Worm (Caenorhabditis elegans) whole organism, L4 larva: Measurements from ENCODE around the gene unc-71.
A peak's percentile ranks its signal among the peaks of the same experiment; 100 is the strongest.

Experiments
- D1046.2 ChIP-seq: fragments of 200-800 bp; sonication (Bioruptor generic); IDR thresholded peaks from 2 replicates; pipeline ENCODE4 v1.3.6; 2022; ENCODE audit warnings: missing genetic modification characterization, missing compliant biosample characterization
- F37D6.2 ChIP-seq: sonication (generic microtip); optimal IDR thresholded peaks from 2 replicates; lab custom pipeline; 2016; ENCODE audit warnings: mild to moderate bottlenecking, missing genetic modification characterization, missing compliant biosample characterization
- R02D3.7 ChIP-seq: fragments of 150-350 bp; sonication (generic microtip); optimal IDR thresholded peaks from 3 replicates; lab custom pipeline; 2014; ENCODE audit warnings: missing biosample characterization, missing genetic modification characterization
- Y105C5A.15 ChIP-seq: fragments of 200-800 bp; sonication (Bioruptor generic); IDR thresholded peaks from 2 replicates; pipeline ENCODE4 v1.3.6; 2022; ENCODE audit warnings: missing genetic modification characterization, missing compliant biosample characterization
- Y48G9A.11 ChIP-seq: fragments of 200-800 bp; sonication (Bioruptor generic); IDR thresholded peaks from 2 replicates; pipeline ENCODE4 v1.3.6; 2022; ENCODE audit warnings: missing genetic modification reagents, missing genetic modification characterization, missing compliant biosample characterization
- Y75B8A.6 ChIP-seq: fragments of 200-800 bp; sonication (Bioruptor generic); IDR thresholded peaks from 2 replicates; pipeline ENCODE4 v1.3.6; 2022; ENCODE audit warnings: missing genetic modification reagents, missing genetic modification characterization, missing compliant biosample characterization
- ZK546.5 ChIP-seq, 2 experiments: sonication (generic microtip); optimal IDR thresholded peaks; 2 replicates each; lab custom pipeline; 2017; ENCODE audit warnings: missing biosample characterization in 2 of 2, missing genetic modification characterization in 2 of 2
- arid-1 ChIP-seq: fragments of 200-800 bp; sonication (Bioruptor generic); conservative IDR thresholded peaks from 2 replicates; pipeline ENCODE4 v1.3.6; 2022; ENCODE audit warnings: missing genetic modification reagents, missing genetic modification characterization, missing compliant biosample characterization
- attf-4 ChIP-seq: sonication (generic microtip); optimal IDR thresholded peaks from 3 replicates; lab custom pipeline; 2017; ENCODE audit warnings: missing biosample characterization, missing genetic modification characterization
- ceh-20 ChIP-seq: fragments of 200-800 bp; sonication (Bioruptor generic); IDR thresholded peaks from 2 replicates; pipeline ENCODE4 v1.3.6; 2022; ENCODE audit warnings: missing genetic modification reagents, missing genetic modification characterization, missing compliant biosample characterization
- ceh-28 ChIP-seq: fragments of 150-350 bp; optimal IDR thresholded peaks from 2 replicates; lab custom pipeline; 2014; ENCODE audit warnings: missing biosample characterization, missing genetic modification reagents, missing genetic modification characterization
- ceh-32 ChIP-seq: sonication (generic microtip); optimal IDR thresholded peaks from 2 replicates; lab custom pipeline; 2016; ENCODE audit warnings: mild to moderate bottlenecking, missing genetic modification characterization, missing compliant biosample characterization; ENCODE audit not compliant: poor library complexity
- ceh-62 ChIP-seq: sonication (generic microtip); optimal IDR thresholded peaks from 2 replicates; lab custom pipeline; 2017; ENCODE audit warnings: missing biosample characterization, missing genetic modification characterization
- cey-2 ChIP-seq: sonication (generic microtip); optimal IDR thresholded peaks from 3 replicates; lab custom pipeline; 2017; ENCODE audit warnings: missing genetic modification characterization, mild to moderate bottlenecking, missing compliant biosample characterization, antibody characterized with exemption, borderline replicate concordance; ENCODE audit not compliant: insufficient read depth
- ctbp-1 ChIP-seq: fragments of 200-800 bp; sonication (Bioruptor generic); IDR thresholded peaks from 2 replicates; pipeline ENCODE4 v1.3.6; 2022; ENCODE audit warnings: missing genetic modification reagents, missing genetic modification characterization, missing compliant biosample characterization
- daf-8 ChIP-seq: fragments of 200-800 bp; sonication (Bioruptor generic); IDR thresholded peaks from 2 replicates; pipeline ENCODE4 v1.3.6; 2022; ENCODE audit warnings: missing genetic modification characterization, missing compliant biosample characterization
- dmd-6 ChIP-seq: fragments of 200-800 bp; sonication (Bioruptor generic); IDR thresholded peaks from 2 replicates; pipeline ENCODE4 v1.3.6; 2022; ENCODE audit warnings: missing genetic modification reagents, missing genetic modification characterization, missing compliant biosample characterization
- dmd-8 ChIP-seq: fragments of 200-800 bp; sonication (Bioruptor generic); IDR thresholded peaks from 2 replicates; pipeline ENCODE4 v1.3.6; 2022; ENCODE audit warnings: missing genetic modification characterization, missing compliant biosample characterization
- duxl-1 ChIP-seq: sonication (generic microtip); optimal IDR thresholded peaks from 2 replicates; lab custom pipeline; 2016; ENCODE audit warnings: mild to moderate bottlenecking, missing genetic modification characterization, moderate library complexity, missing compliant biosample characterization; ENCODE audit not compliant: poor library complexity
- egl-27 ChIP-seq: sonication (generic microtip); optimal IDR thresholded peaks from 3 replicates; lab custom pipeline; 2017; ENCODE audit warnings: missing biosample characterization, missing genetic modification reagents, missing genetic modification characterization
- fkh-10 ChIP-seq: fragments of 150-350 bp; optimal IDR thresholded peaks from 2 replicates; lab custom pipeline; 2014; ENCODE audit warnings: missing biosample characterization, missing genetic modification reagents, missing genetic modification characterization
- fos-1 ChIP-seq: fragments of 150-350 bp; optimal IDR thresholded peaks from 2 replicates; lab custom pipeline; 2014; ENCODE audit warnings: missing biosample characterization, missing genetic modification characterization
- hlh-11 ChIP-seq: fragments of 200-800 bp; sonication (Bioruptor generic); optimal IDR thresholded peaks from 2 replicates; lab custom pipeline; 2018; ENCODE audit warnings: mild to moderate bottlenecking, missing genetic modification characterization, missing compliant biosample characterization
- hlh-30 ChIP-seq: sonication (generic microtip); optimal IDR thresholded peaks from 2 replicates; lab custom pipeline; 2017; ENCODE audit warnings: antibody characterized with exemption, mild to moderate bottlenecking, missing genetic modification characterization, missing compliant biosample characterization; ENCODE audit not compliant: insufficient read depth
- hmg-1.1 ChIP-seq: fragments of 200-800 bp; sonication (Bioruptor generic); IDR thresholded peaks from 2 replicates; pipeline ENCODE4 v1.3.6; 2022; ENCODE audit warnings: missing genetic modification reagents, missing genetic modification characterization, missing compliant biosample characterization
- jun-1 ChIP-seq: fragments of 150-350 bp; optimal IDR thresholded peaks from 2 replicates; lab custom pipeline; 2014; ENCODE audit warnings: missing biosample characterization, missing genetic modification reagents, missing genetic modification characterization
- lim-7 ChIP-seq: fragments of 200-800 bp; sonication (Bioruptor generic); IDR thresholded peaks from 2 replicates; pipeline ENCODE4 v1.3.6; 2022; ENCODE audit warnings: missing genetic modification characterization, missing compliant biosample characterization
- lin-15B ChIP-seq: fragments of 150-350 bp; sonication (generic microtip); optimal IDR thresholded peaks from 3 replicates; lab custom pipeline; 2014; ENCODE audit warnings: missing biosample characterization, missing genetic modification characterization
- lin-29 ChIP-seq: fragments of 200-800 bp; sonication (Bioruptor generic); IDR thresholded peaks from 2 replicates; pipeline ENCODE4 v1.3.6; 2022; ENCODE audit warnings: missing genetic modification reagents, missing genetic modification characterization, missing compliant biosample characterization
- lin-39 ChIP-seq: fragments of 150-350 bp; optimal IDR thresholded peaks from 2 replicates; lab custom pipeline; 2014; ENCODE audit warnings: missing biosample characterization, missing genetic modification reagents, missing genetic modification characterization
- lir-3 ChIP-seq: sonication (generic microtip); optimal IDR thresholded peaks from 2 replicates; lab custom pipeline; 2016; ENCODE audit warnings: mild to moderate bottlenecking, missing genetic modification characterization, missing compliant biosample characterization
- madf-5 ChIP-seq, 2 experiments: fragments of 200-800 bp; sonication (Bioruptor generic); IDR thresholded peaks; 2 replicates each; pipeline ENCODE4 v1.3.6; 2022; ENCODE audit warnings: missing compliant biosample characterization in 2 of 2, missing genetic modification characterization in 2 of 2
- madf-9 ChIP-seq: fragments of 200-800 bp; sonication (Bioruptor generic); conservative IDR thresholded peaks from 2 replicates; pipeline ENCODE4 v1.3.6; 2022; ENCODE audit warnings: missing genetic modification reagents, missing genetic modification characterization, missing compliant biosample characterization
- mxl-2 ChIP-seq: fragments of 200-800 bp; sonication (Bioruptor generic); conservative IDR thresholded peaks from 2 replicates; pipeline ENCODE4 v1.3.6; 2022; ENCODE audit warnings: missing genetic modification reagents, missing genetic modification characterization, missing compliant biosample characterization
- nhr-10 ChIP-seq: fragments of 150-350 bp; optimal IDR thresholded peaks from 2 replicates; lab custom pipeline; 2014; ENCODE audit warnings: missing biosample characterization, missing genetic modification characterization
- nhr-11 ChIP-seq: fragments of 150-350 bp; optimal IDR thresholded peaks from 2 replicates; lab custom pipeline; 2014; ENCODE audit warnings: missing biosample characterization, missing genetic modification characterization
- nhr-237 ChIP-seq: sonication (generic microtip); optimal IDR thresholded peaks from 2 replicates; lab custom pipeline; 2017; ENCODE audit warnings: missing biosample characterization, missing genetic modification characterization
- nhr-41 ChIP-seq: fragments of 200-800 bp; sonication (Bioruptor generic); IDR thresholded peaks from 2 replicates; pipeline ENCODE4 v1.3.6; 2022; ENCODE audit warnings: missing genetic modification reagents, missing genetic modification characterization, missing compliant biosample characterization
- nhr-42 ChIP-seq: fragments of 200-800 bp; sonication (Bioruptor generic); IDR thresholded peaks from 2 replicates; pipeline ENCODE4 v1.3.6; 2022; ENCODE audit warnings: missing genetic modification characterization, missing compliant biosample characterization
- nhr-48 ChIP-seq: sonication (generic microtip); optimal IDR thresholded peaks from 2 replicates; lab custom pipeline; 2016; ENCODE audit warnings: mild to moderate bottlenecking, missing genetic modification characterization, missing compliant biosample characterization
- nhr-6 ChIP-seq: fragments of 150-350 bp; optimal IDR thresholded peaks from 2 replicates; lab custom pipeline; 2014; ENCODE audit warnings: missing biosample characterization, missing genetic modification characterization
- php-3 ChIP-seq: fragments of 200-800 bp; sonication (Bioruptor generic); IDR thresholded peaks from 2 replicates; pipeline ENCODE4 v1.3.6; 2022; ENCODE audit warnings: missing genetic modification reagents, missing genetic modification characterization, missing compliant biosample characterization
- pqm-1 ChIP-seq: sonication (generic microtip); optimal IDR thresholded peaks from 2 replicates; lab custom pipeline; 2017; ENCODE audit warnings: missing biosample characterization, missing genetic modification characterization
- rbr-2 ChIP-seq: sonication (generic microtip); optimal IDR thresholded peaks from 2 replicates; lab custom pipeline; 2016; ENCODE audit warnings: missing genotype, missing genetic modification characterization, missing compliant biosample characterization
- skn-1 ChIP-seq: fragments of 150-350 bp; optimal IDR thresholded peaks from 2 replicates; lab custom pipeline; 2014; ENCODE audit warnings: missing biosample characterization, missing genetic modification characterization
- snpc-4 ChIP-seq: fragments of 150-350 bp; optimal IDR thresholded peaks from 2 replicates; lab custom pipeline; 2014; ENCODE audit warnings: missing biosample characterization, missing genetic modification characterization
- spr-1 ChIP-seq: sonication (generic microtip); optimal IDR thresholded peaks from 2 replicates; lab custom pipeline; 2016; ENCODE audit warnings: mild to moderate bottlenecking, missing genetic modification characterization, missing compliant biosample characterization
- tag-97 ChIP-seq: fragments of 200-800 bp; sonication (Bioruptor generic); IDR thresholded peaks from 2 replicates; pipeline ENCODE4 v1.3.6; 2022; ENCODE audit warnings: missing genetic modification characterization, missing compliant biosample characterization
- unc-130 ChIP-seq: sonication (generic microtip); optimal IDR thresholded peaks from 2 replicates; lab custom pipeline; 2016; ENCODE audit warnings: missing genetic modification reagents, missing genetic modification characterization, missing compliant biosample characterization
- zag-1 ChIP-seq: fragments of 150-350 bp; optimal IDR thresholded peaks from 2 replicates; lab custom pipeline; 2014; ENCODE audit warnings: missing biosample characterization, missing genetic modification characterization
- zfp-3 ChIP-seq: fragments of 200-800 bp; sonication (Bioruptor generic); conservative IDR thresholded peaks from 2 replicates; pipeline ENCODE4 v1.3.6; 2022; ENCODE audit warnings: missing genetic modification reagents, missing genetic modification characterization, missing compliant biosample characterization
- ztf-7 ChIP-seq: fragments of 150-350 bp; optimal IDR thresholded peaks from 2 replicates; lab custom pipeline; 2014; ENCODE audit warnings: missing biosample characterization, missing genetic modification characterization

The unc-71 gene

DNA sequence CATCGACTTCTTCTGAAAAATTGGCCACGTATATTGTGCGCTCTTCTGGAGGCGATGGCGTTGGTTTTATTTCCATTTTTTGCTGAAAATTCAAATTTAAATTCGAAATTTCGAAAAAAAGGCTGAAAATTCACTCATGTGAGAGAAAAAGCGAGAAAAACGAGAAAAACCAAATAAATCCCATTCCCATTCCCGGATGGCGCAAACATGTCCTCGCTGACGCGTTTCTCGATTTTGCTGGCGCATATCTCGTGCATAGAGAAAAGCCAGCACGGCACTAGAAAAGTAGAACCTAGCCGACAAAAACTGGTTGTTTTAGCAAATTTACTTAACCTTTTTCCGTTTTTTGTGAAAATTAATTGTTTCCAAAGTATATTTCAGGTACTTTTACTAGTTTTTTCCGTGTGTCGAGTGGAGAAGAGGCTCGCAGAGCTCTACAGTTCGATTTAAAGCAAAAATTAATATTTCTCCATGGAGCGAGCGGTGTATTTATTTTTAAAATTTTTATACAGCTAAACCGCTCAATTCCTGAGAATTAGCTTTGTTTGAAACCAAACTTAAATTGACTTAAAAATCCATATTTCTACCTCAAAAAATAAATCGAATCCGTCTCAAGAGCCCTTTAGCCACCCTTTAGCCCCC is 40.4 kb upstream of the unc-71 start, which contains the start of gene rbm-7 (continued):
- TF ChIP-seq madf-5 (GFP tag; IDR thresholded peaks at IDR 0.05; lab: Robert Waterston, UW) (no peak), hmg-1.1 (GFP tag; lab: Robert Waterston, UW) (peak; percentile 67), ceh-20 (GFP tag; lab: Robert Waterston, UW) (no peak), zag-1 (no peak), spr-1 (tag; lab: Kevin White, UChicago) (no peak), duxl-1 (no peak), D1046.2 (GFP tag; lab: Robert Waterston, UW) (no peak), lir-3 (tag; lab: Kevin White, UChicago) (no peak), fkh-10 (GFP tag; lab: Kevin White, UChicago) (no peak), ZK546.5 (tag; optimal IDR thresholded peaks at IDR 0.05; lab: Kevin White, UChicago) (no peak), nhr-41 (GFP tag; lab: Robert Waterston, UW) (no peak), lin-15B (tag; lab: Kevin White, UChicago) (no peak), lim-7 (GFP tag; lab: Robert Waterston, UW) (no peak), attf-4 (tag; lab: Kevin White, UChicago) (no peak), zfp-3 (GFP tag; lab: Robert Waterston, UW) (0 out of 2 replicates have a peak, but pooled peaks have one; percentile 69), ceh-62 (tag; lab: Kevin White, UChicago) (no peak), skn-1 (tag; lab: Kevin White, UChicago) (no peak), snpc-4 (no peak), hlh-11 (tag; lab: Kevin White, UChicago) (peak; percentile 56), unc-130 (GFP tag; lab: Kevin White, UChicago) (no peak), madf-9 (GFP tag; lab: Robert Waterston, UW) (no peak), jun-1 (tag; lab: Kevin White, UChicago) (peak; percentile 53), ceh-32 (tag; lab: Kevin White, UChicago) (no peak), ceh-28 (tag; lab: Kevin White, UChicago) (no peak), egl-27 (tag; lab: Kevin White, UChicago) (no peak), dmd-8 (no peak), pqm-1 (no peak), lin-39 (tag; lab: Kevin White, UChicago) (no peak), mxl-2 (GFP tag; lab: Robert Waterston, UW) (no peak), Y48G9A.11 (GFP tag; lab: Robert Waterston, UW) (no peak), fos-1 (tag; lab: Kevin White, UChicago) (no peak), nhr-48 (no peak), R02D3.7 (tag; lab: Kevin White, UChicago) (no peak), nhr-11 (tag; lab: Kevin White, UChicago) (peak; percentile 42), nhr-237 (no peak), nhr-6 (tag; lab: Kevin White, UChicago) (peak; percentile 60), lin-29 (GFP tag; lab: Robert Waterston, UW) (no peak), ctbp-1 (0 out of 2 replicates have a peak, but pooled peaks have one; percentile 47), tag-97 (GFP tag; lab: Robert Waterston, UW) (no peak), arid-1 (no peak), ztf-7 (tag; lab: Kevin White, UChicago) (no peak), hlh-30 (tag; lab: Kevin White, UChicago) (peak; percentile 49), dmd-6 (GFP tag; lab: Robert Waterston, UW) (peak; percentile 54), php-3 (GFP tag; lab: Robert Waterston, UW) (no peak), Y105C5A.15 (no peak), nhr-42 (GFP tag; lab: Robert Waterston, UW) (no peak), F37D6.2 (tag; lab: Kevin White, UChicago) (peak; percentile 30), rbr-2 (tag; lab: Kevin White, UChicago) (peak; percentile 62), daf-8 (GFP tag; lab: Robert Waterston, UW) (no peak), cey-2 (tag; lab: Kevin White, UChicago) (no peak), nhr-10 (tag; lab: Kevin White, UChicago) (no peak), Y75B8A.6 (GFP tag; lab: Robert Waterston, UW) (no peak)
